Fruit fly (Drosophila melanogaster): ENCODE results near the gene Cyp4ae1.

Cyp4ae1 gene

DNA sequence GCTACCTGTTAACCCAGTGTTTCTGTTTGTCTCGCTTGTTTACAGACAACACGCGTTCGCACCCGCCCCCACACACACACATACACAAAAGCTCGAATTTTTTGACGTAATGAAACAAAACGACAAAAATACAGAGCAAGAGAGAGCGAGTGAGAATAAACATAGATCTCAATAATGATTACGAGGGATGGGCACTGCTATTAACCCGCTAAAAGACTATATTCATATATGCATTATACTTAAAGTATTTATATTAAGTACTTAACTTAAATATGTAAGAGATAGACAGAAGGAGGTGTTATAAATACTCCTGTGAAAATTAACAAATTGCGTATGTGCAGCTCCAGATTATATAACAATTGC, 37.0 kb upstream of the Cyp4ae1 start (continued):
- TF ChIP-seq CG34376 (GFP tag; optimal IDR thresholded peaks at IDR 0.05): peak; percentile 55
- TF ChIP-seq gro (GFP tag; optimal IDR thresholded peaks at IDR 0.05): no peak
- TF ChIP-seq CG9876 (GFP tag; optimal IDR thresholded peaks at IDR 0.05): no peak
- TF ChIP-seq tll (GFP tag; optimal IDR thresholded peaks at IDR 0.05): no peak
- no peak for TF ChIP-seq CG1024 (GFP tag; IDR thresholded peaks at IDR 0.05)
- TF ChIP-seq CG9727 (GFP tag; optimal IDR thresholded peaks at IDR 0.05): no peak
- TF ChIP-seq slbo (GFP tag; IDR thresholded peaks at IDR 0.05): peak; percentile 56; the same call in 1 of the 2 replicates
- no peak for TF ChIP-seq Dad (GFP tag; optimal IDR thresholded peaks at IDR 0.05)
- TF ChIP-seq vvl (GFP tag; IDR thresholded peaks at IDR 0.05): peak; percentile 64
- no peak for TF ChIP-seq D19B (GFP tag; optimal IDR thresholded peaks at IDR 0.05)
- 0 out of 3 replicates have a peak, but pooled peaks have one; percentile 11 for TF ChIP-seq Aef1 (GFP tag; IDR thresholded peaks at IDR 0.05)
- no peak for TF ChIP-seq bigmax (GFP tag; optimal IDR thresholded peaks at IDR 0.05)
- peak; percentile 21 for TF ChIP-seq CG12659 (GFP tag; optimal IDR thresholded peaks at IDR 0.05)
- TF ChIP-seq pb (GFP tag; optimal IDR thresholded peaks at IDR 0.05): no peak
- peak; percentile 51 for TF ChIP-seq corto (GFP tag; optimal IDR thresholded peaks at IDR 0.05)
- no peak for TF ChIP-seq usp (GFP tag; optimal IDR thresholded peaks at IDR 0.05)
- no peak for TF ChIP-seq CG11560 (tag; IDR thresholded peaks at IDR 0.05)
- TF ChIP-seq CG18619 (GFP tag; optimal IDR thresholded peaks at IDR 0.05): peak; percentile 23
- TF ChIP-seq Abd-B (GFP tag; optimal IDR thresholded peaks at IDR 0.05): no peak
- TF ChIP-seq CG17829 (tag; optimal IDR thresholded peaks at IDR 0.05): no peak
- no peak for TF ChIP-seq ro (GFP tag; IDR thresholded peaks at IDR 0.05)
- TF ChIP-seq CG1529 (GFP tag; optimal IDR thresholded peaks at IDR 0.05): peak; percentile 57
- TF ChIP-seq CG6254 (GFP tag; optimal IDR thresholded peaks at IDR 0.05): peak; percentile 3
- no peak for TF ChIP-seq CG6272 (GFP tag; IDR thresholded peaks at IDR 0.05)
- TF ChIP-seq salm (tag; optimal IDR thresholded peaks at IDR 0.05): peak; percentile 17
- no peak for TF ChIP-seq Gug (GFP tag; IDR thresholded peaks at IDR 0.05)
- no peak for TF ChIP-seq gt (GFP tag; IDR thresholded peaks at IDR 0.05)
- no peak for TF ChIP-seq Lim3 (GFP tag; IDR thresholded peaks at IDR 0.05)
- peak; percentile 16 for TF ChIP-seq CG1647 (GFP tag; optimal IDR thresholded peaks at IDR 0.05)
- peak; percentile 97 for TF ChIP-seq mirr (GFP tag; optimal IDR thresholded peaks at IDR 0.05)
- no peak for TF ChIP-seq klu (GFP tag; IDR thresholded peaks at IDR 0.05)
- peak; percentile 80 for TF ChIP-seq ci (GFP tag; IDR thresholded peaks at IDR 0.05)
- no peak for TF ChIP-seq Fer2 (tag; optimal IDR thresholded peaks at IDR 0.05)
- peak; percentile 36 for TF ChIP-seq CG9817 (tag; optimal IDR thresholded peaks at IDR 0.05)
- TF ChIP-seq CG14441 (GFP tag; IDR thresholded peaks at IDR 0.05): no peak
- TF ChIP-seq Opbp (GFP tag; IDR thresholded peaks at IDR 0.05; ENCODE audit: partially characterized antibody): no peak
- TF ChIP-seq H15 (GFP tag; IDR thresholded peaks at IDR 0.05): no peak
- TF ChIP-seq Bdp1 (GFP tag; optimal IDR thresholded peaks at IDR 0.05): peak; percentile 42
- no peak for TF ChIP-seq twi (tag; optimal IDR thresholded peaks at IDR 0.05)
- TF ChIP-seq inv (GFP tag; IDR thresholded peaks at IDR 0.05; ENCODE audit: partially characterized antibody): no peak
- peak; percentile 47 for TF ChIP-seq CG31441 (GFP tag; IDR thresholded peaks at IDR 0.05)
- TF ChIP-seq CG10462 (GFP tag; optimal IDR thresholded peaks at IDR 0.05): no peak
- TF ChIP-seq HmgZ (tag; optimal IDR thresholded peaks at IDR 0.05): no peak
- peak; percentile 51; the same call in 1 of the 2 replicates for TF ChIP-seq Drgx (GFP tag; IDR thresholded peaks at IDR 0.05)
- no peak for TF ChIP-seq CG9797 (GFP tag; optimal IDR thresholded peaks at IDR 0.05)
- TF ChIP-seq bowl (GFP tag; IDR thresholded peaks at IDR 0.05): no peak
- no peak for TF ChIP-seq CG15696 (tag; optimal IDR thresholded peaks at IDR 0.05)
- peak; percentile 1 for TF ChIP-seq tx (GFP tag; optimal IDR thresholded peaks at IDR 0.05)
- TF ChIP-seq gcm2 (GFP tag; optimal IDR thresholded peaks at IDR 0.05): no peak
- no peak for TF ChIP-seq Dref (GFP tag; IDR thresholded peaks at IDR 0.05)
- TF ChIP-seq CG8359 (GFP tag; optimal IDR thresholded peaks at IDR 0.05; ENCODE audit: borderline replicate concordance): peak; percentile 5
- TF ChIP-seq CG12744 (GFP tag; optimal IDR thresholded peaks at IDR 0.05): no peak
